Fruit fly (Drosophila melanogaster): ENCODE data around the gene CG31415.

The CG31415 gene

DNA sequence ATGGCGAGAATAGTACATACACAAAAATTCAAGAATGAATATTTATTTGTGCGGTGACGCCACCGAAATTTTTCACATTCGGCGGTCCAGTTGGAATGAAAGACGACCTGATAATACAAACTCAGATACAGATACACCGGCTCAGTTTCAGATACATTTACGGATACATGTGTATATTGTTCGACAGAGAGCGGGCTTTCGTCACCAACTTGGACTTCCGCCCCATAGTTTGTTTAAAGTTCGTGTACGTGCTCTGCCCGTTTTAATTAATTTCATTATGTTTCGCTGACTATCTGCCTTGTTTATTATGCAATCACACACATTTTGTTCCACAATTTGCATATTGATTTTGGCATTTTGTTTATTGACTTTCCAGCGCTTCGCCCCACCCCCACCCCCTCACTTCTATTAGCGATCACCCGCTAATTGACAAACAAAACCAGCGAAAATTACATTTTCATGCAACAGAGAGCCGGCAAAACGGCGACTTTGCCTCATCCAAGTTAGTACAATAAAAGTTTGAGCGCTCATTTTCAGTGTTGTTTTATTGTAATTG lies 42.1 kb upstream of the CG31415 start (continued):
- TF ChIP-seq CG8765 (GFP tag; IDR thresholded peaks at IDR 0.05) (no peak), Doc3 (GFP tag; IDR thresholded peaks at IDR 0.05; ENCODE audit: partially characterized antibody) (no peak), gsb-n (tag; optimal IDR thresholded peaks at IDR 0.05) (no peak), dimm (GFP tag; IDR thresholded peaks at IDR 0.05) (no peak), YL-1 (GFP tag; optimal IDR thresholded peaks at IDR 0.05) (no peak), seq (GFP tag; IDR thresholded peaks at IDR 0.05) (no peak), CG17912 (GFP tag; optimal IDR thresholded peaks at IDR 0.05) (peak; percentile 15), mirr (GFP tag; optimal IDR thresholded peaks at IDR 0.05) (peak; percentile 86), CG2678 (tag; optimal IDR thresholded peaks at IDR 0.05) (peak; percentile 46), mld (GFP tag; IDR thresholded peaks at IDR 0.05; ENCODE audit: partially characterized antibody) (no peak), ap (GFP tag; IDR thresholded peaks at IDR 0.05) (no peak), pros (GFP tag; optimal IDR thresholded peaks at IDR 0.05) (no peak), sug (tag; optimal IDR thresholded peaks at IDR 0.05) (no peak), CG11398 (GFP tag; optimal IDR thresholded peaks at IDR 0.05) (no peak), Sox102F (GFP tag; optimal IDR thresholded peaks at IDR 0.05) (peak; percentile 17), Ssrp (tag; optimal IDR thresholded peaks at IDR 0.05) (no peak), so (GFP tag; IDR thresholded peaks at IDR 0.05) (no peak), PHDP (tag; optimal IDR thresholded peaks at IDR 0.05) (peak; percentile 32), CG13894 (tag; optimal IDR thresholded peaks at IDR 0.05) (peak; percentile 45), Dll (GFP tag; IDR thresholded peaks at IDR 0.05; ENCODE audit: partially characterized antibody) (no peak), Max (GFP tag; optimal IDR thresholded peaks at IDR 0.05) (no peak), TFAM (GFP tag; optimal IDR thresholded peaks at IDR 0.05) (no peak), CG14014 (GFP tag; IDR thresholded peaks at IDR 0.05) (no peak), CG12659 (GFP tag; optimal IDR thresholded peaks at IDR 0.05) (peak; percentile 35), corto (GFP tag; optimal IDR thresholded peaks at IDR 0.05) (no peak), schlank (tag; optimal IDR thresholded peaks at IDR 0.05) (peak; percentile 28), kay (GFP tag; optimal IDR thresholded peaks at IDR 0.05) (peak; percentile 42), shn (GFP tag; optimal IDR thresholded peaks at IDR 0.05) (peak; percentile 2), CG12769 (tag; optimal IDR thresholded peaks at IDR 0.05) (peak; percentile 57), CG8281 (tag; optimal IDR thresholded peaks at IDR 0.05) (peak; percentile 1), fu2 (GFP tag; optimal IDR thresholded peaks at IDR 0.05) (no peak), CG2116 (GFP tag; optimal IDR thresholded peaks at IDR 0.05) (no peak), H15 (GFP tag; IDR thresholded peaks at IDR 0.05) (no peak), Rfx (GFP tag; IDR thresholded peaks at IDR 0.05) (no peak), jigr1 (GFP tag; IDR thresholded peaks at IDR 0.05) (no peak), ftz-f1 (GFP tag; optimal IDR thresholded peaks at IDR 0.05) (no peak), Bdp1 (GFP tag; optimal IDR thresholded peaks at IDR 0.05) (peak; percentile 5), Myb (GFP tag; optimal IDR thresholded peaks at IDR 0.05) (peak; percentile 2), CG9932 (GFP tag; IDR thresholded peaks at IDR 0.05) (no peak), CoRest (tag; optimal IDR thresholded peaks at IDR 0.05) (peak; percentile 27), sd (tag; optimal IDR thresholded peaks at IDR 0.05) (peak; percentile 79), lmd (GFP tag; IDR thresholded peaks at IDR 0.05) (no peak), Atf-2 (GFP tag; optimal IDR thresholded peaks at IDR 0.05) (no peak), CG3726 (GFP tag; IDR thresholded peaks at IDR 0.05) (no peak), Adf1 (GFP tag; IDR thresholded peaks at IDR 0.05) (no peak), Oli (tag; optimal IDR thresholded peaks at IDR 0.05) (peak; percentile 17), lola (GFP tag; optimal IDR thresholded peaks at IDR 0.05) (no peak), al (GFP tag; IDR thresholded peaks at IDR 0.05) (no peak), gro (GFP tag; optimal IDR thresholded peaks at IDR 0.05) (peak; percentile 31), slp2 (GFP tag; optimal IDR thresholded peaks at IDR 0.05) (no peak), usp (GFP tag; optimal IDR thresholded peaks at IDR 0.05) (no peak)
